Worm (Caenorhabditis elegans) whole organism, early embryonic: ENCODE measurements around the gene K02F3.12.

ENCODE experiments used
- B0310.2 ChIP-seq: sonication (generic microtip); optimal IDR thresholded peaks from 2 replicates; lab custom pipeline; 2016; ENCODE audit warnings: mild to moderate bottlenecking, missing genetic modification characterization, missing compliant biosample characterization
- aly-1 ChIP-seq: sonication (generic microtip); optimal IDR thresholded peaks from 2 replicates; lab custom pipeline; 2016; ENCODE audit warnings: missing genetic modification characterization, missing compliant biosample characterization
- ama-1 ChIP-seq: fragments of 150-350 bp; optimal IDR thresholded peaks from 2 replicates; lab custom pipeline; 2014
- ceh-13 ChIP-seq: fragments of 200-800 bp; sonication (Bioruptor generic); optimal IDR thresholded peaks from 2 replicates; lab custom pipeline; 2018; ENCODE audit warnings: mild to moderate bottlenecking, missing genetic modification characterization, missing compliant biosample characterization
- ceh-36 ChIP-seq: sonication (generic microtip); optimal IDR thresholded peaks from 2 replicates; lab custom pipeline; 2016; ENCODE audit warnings: missing genetic modification characterization, inconsistent platforms, missing compliant biosample characterization
- flt-1 ChIP-seq: fragments of 200-800 bp; sonication (Bioruptor generic); IDR thresholded peaks from 2 replicates; pipeline ENCODE4 v1.3.6; 2022; ENCODE audit warnings: missing genetic modification characterization, missing compliant biosample characterization
- hmbx-1 ChIP-seq: sonication (generic microtip); optimal IDR thresholded peaks from 2 replicates; lab custom pipeline; 2016; ENCODE audit warnings: mild to moderate bottlenecking, missing genetic modification characterization, missing compliant biosample characterization
- scrt-1 ChIP-seq: fragments of 200-800 bp; sonication (Bioruptor generic); IDR thresholded peaks from 2 replicates; pipeline ENCODE4 v1.3.6; 2022; ENCODE audit warnings: missing genetic modification characterization, missing compliant biosample characterization
- sea-1 ChIP-seq: fragments of 200-800 bp; sonication (Bioruptor generic); conservative IDR thresholded peaks from 2 replicates; pipeline ENCODE4 v1.3.6; 2022; ENCODE audit warnings: missing genetic modification characterization, missing compliant biosample characterization
- tbx-11 ChIP-seq: fragments of 200-800 bp; sonication (Bioruptor generic); IDR thresholded peaks from 2 replicates; pipeline ENCODE4 v1.3.6; 2022; ENCODE audit warnings: missing genetic modification characterization, missing compliant biosample characterization
- tbx-37 ChIP-seq: fragments of 200-800 bp; sonication (Bioruptor generic); conservative IDR thresholded peaks from 2 replicates; pipeline ENCODE4 v1.3.6; 2022; ENCODE audit warnings: missing genetic modification reagents, missing genetic modification characterization, missing compliant biosample characterization

- TF ChIP-seq ama-1 (lab: Kevin White, UChicago) (no peak), scrt-1 (GFP tag; lab: Robert Waterston, UW) (no peak), hmbx-1 (tag; lab: Kevin White, UChicago) (no peak), sea-1 (no peak), tbx-37 (GFP tag; lab: Robert Waterston, UW) (no peak), flt-1 (no peak), aly-1 (tag; lab: Kevin White, UChicago) (no peak), B0310.2 (tag; lab: Kevin White, UChicago) (no peak), ceh-36 (tag; lab: Kevin White, UChicago) (no peak), tbx-11 (GFP tag; lab: Robert Waterston, UW) (no peak), ceh-13 (GFP tag; lab: Kevin White, UChicago) (no peak)
These were observed 51.6 kb downstream of the K02F3.12 start for ce11 chrIII:907990-908389.
